Worm (Caenorhabditis elegans): ENCODE data around the gene F41H10.5.
A peak's percentile ranks its signal among the peaks of the same experiment; 100 is the strongest.

F41H10.5 gene

ce11 chrIV:5400609-5401008 lies 39.9 kb downstream of the F41H10.5 start, which contains the start of gene ZK616.1:
TSS of gene ZK616.1 (plus strand) at chrIV:5400909.
- TF ChIP-seq hlh-30 (tag; optimal IDR thresholded peaks at IDR 0.05; ENCODE audit: insufficient read depth) (no peak), F37D6.2 (tag; optimal IDR thresholded peaks at IDR 0.05) (no peak), daf-16 (GFP tag; optimal IDR thresholded peaks at IDR 0.05) (no peak), daf-16 (tag; optimal IDR thresholded peaks at IDR 0.05) (no peak), set-16 (GFP tag; IDR thresholded peaks at IDR 0.05) (no peak), zfp-3 (GFP tag; conservative IDR thresholded peaks at IDR 0.05) (no peak), lir-3 (tag; optimal IDR thresholded peaks at IDR 0.05) (no peak), unc-62 (GFP tag; optimal IDR thresholded peaks at IDR 0.05 in 1 of 2) (peak in 1 of 2 experiments; percentile 16), unc-62 (tag; optimal IDR thresholded peaks at IDR 0.05) (no peak), lin-15B (tag; optimal IDR thresholded peaks at IDR 0.05) (no peak)

- TF ChIP-seq nhr-6 (tag; optimal IDR thresholded peaks at IDR 0.05), result no peak
- TF ChIP-seq dve-1 (tag; optimal IDR thresholded peaks at IDR 0.05; ENCODE audit: insufficient read depth), result no peak
- TF ChIP-seq nhr-77 (tag; optimal IDR thresholded peaks at IDR 0.05), result no peak
- TF ChIP-seq vab-7 (GFP tag; IDR thresholded peaks at IDR 0.05), result no peak
- TF ChIP-seq nhr-237 (tag; optimal IDR thresholded peaks at IDR 0.05), result no peak
- no peak for TF ChIP-seq daf-12 (tag; optimal IDR thresholded peaks at IDR 0.05)
- no peak for TF ChIP-seq mes-2 (tag; optimal IDR thresholded peaks at IDR 0.05; ENCODE audit: poor library complexity, severe bottlenecking)
- TF ChIP-seq F44E2.7 (GFP tag; IDR thresholded peaks at IDR 0.05), result no peak
- no peak for TF ChIP-seq zfp-3 (GFP tag; conservative IDR thresholded peaks at IDR 0.05)
- TF ChIP-seq ctbp-1 (GFP tag; IDR thresholded peaks at IDR 0.05), result no peak
- TF ChIP-seq aly-2 (tag; optimal IDR thresholded peaks at IDR 0.05), result no peak
- no peak for TF ChIP-seq nhr-28 (tag; optimal IDR thresholded peaks at IDR 0.05)
- no peak for TF ChIP-seq nhr-48 (tag; optimal IDR thresholded peaks at IDR 0.05)
- TF ChIP-seq mxl-3 (GFP tag; optimal IDR thresholded peaks at IDR 0.05), result no peak
- no peak for TF ChIP-seq mxl-2 (GFP tag; conservative IDR thresholded peaks at IDR 0.05)
- TF ChIP-seq hlh-30 (tag; optimal IDR thresholded peaks at IDR 0.05; ENCODE audit: insufficient read depth), result no peak
- TF ChIP-seq ceh-20 (GFP tag; IDR thresholded peaks at IDR 0.05), result no peak
These were observed 44.6 kb downstream of the F41H10.5 start, which contains the start of gene ZK616.61 for ce11 chrIV:5405345-5405744. TSS of gene ZK616.61 (plus strand) at chrIV:5405645.

ce11 chrIV:5409112-5409511 lies 48.4 kb downstream of the F41H10.5 start:
- peak in 1 of 2 experiments; percentile 95 for TF ChIP-seq unc-62 (GFP tag; optimal IDR thresholded peaks at IDR 0.05 in 1 of 2)
- TF ChIP-seq unc-62 (tag; optimal IDR thresholded peaks at IDR 0.05), result no peak
- TF ChIP-seq egl-43 (GFP tag; IDR thresholded peaks at IDR 0.05), result no peak

ce11 chrIV:5411120-5411519 lies 50.4 kb downstream of the F41H10.5 start, which contains the start of gene ZK616.65:
TSS of gene ZK616.65 (minus strand) at chrIV:5411220.
- TF ChIP-seq ceh-32 (tag; optimal IDR thresholded peaks at IDR 0.05; ENCODE audit: poor library complexity) (no peak), mes-2 (tag; optimal IDR thresholded peaks at IDR 0.05; ENCODE audit: poor library complexity, severe bottlenecking) (no peak), madf-5 (GFP tag; IDR thresholded peaks at IDR 0.05) (no peak), Y48G9A.11 (GFP tag; IDR thresholded peaks at IDR 0.05) (no peak), lin-38 (GFP tag; IDR thresholded peaks at IDR 0.05) (no peak), php-3 (GFP tag; IDR thresholded peaks at IDR 0.05) (no peak), madf-9 (GFP tag; conservative IDR thresholded peaks at IDR 0.05) (no peak), nhr-48 (tag; optimal IDR thresholded peaks at IDR 0.05) (no peak)

All from whole organism, L4 larva.